Fruit fly (Drosophila melanogaster): Measurements from ENCODE around the gene Sdic1.

- TF ChIP-seq usp (GFP tag; optimal IDR thresholded peaks at IDR 0.05) (no peak), pan (optimal IDR thresholded peaks at IDR 0.05) (no peak), EcR (GFP tag; optimal IDR thresholded peaks at IDR 0.05) (no peak), psq (optimal IDR thresholded peaks at IDR 0.05) (no peak)
Measured at dm6 chrX:20173464-20173995, 4.9 kb downstream of the Sdic1 start, which contains the start of gene AnxB10.
